Worm (Caenorhabditis elegans) whole organism, young adult: ENCODE results near the gene cnt-2.

Experiments used
- B0261.1 ChIP-seq: sonication (generic microtip); optimal IDR thresholded peaks from 2 replicates; lab custom pipeline; 2016; ENCODE audit warnings: mild to moderate bottlenecking, missing genetic modification characterization, moderate library complexity, missing compliant biosample characterization
- C06A6.2 ChIP-seq: fragments of 200-800 bp; sonication (Bioruptor generic); conservative IDR thresholded peaks from 2 replicates; pipeline ENCODE4 v1.3.6; 2022; ENCODE audit warnings: missing genetic modification characterization, missing compliant biosample characterization
- F23B12.7 ChIP-seq: sonication (generic microtip); optimal IDR thresholded peaks from 2 replicates; lab custom pipeline; 2017; ENCODE audit warnings: missing genetic modification characterization, mild to moderate bottlenecking, missing compliant biosample characterization, antibody characterized with exemption, moderate library complexity; ENCODE audit not compliant: insufficient read depth
- F33H1.4 ChIP-seq: fragments of 200-800 bp; sonication (Bioruptor generic); IDR thresholded peaks from 2 replicates; pipeline ENCODE4 v1.3.6; 2022; ENCODE audit warnings: missing genetic modification reagents, missing genetic modification characterization, missing compliant biosample characterization
- F37B4.10 ChIP-seq: fragments of 200-800 bp; sonication (Bioruptor generic); IDR thresholded peaks from 2 replicates; pipeline ENCODE4 v1.3.6; 2022; ENCODE audit warnings: missing genetic modification characterization, missing compliant biosample characterization
- F39B2.1 ChIP-seq: fragments of 200-800 bp; sonication (Bioruptor generic); IDR thresholded peaks from 2 replicates; pipeline ENCODE4 v1.3.6; 2022; ENCODE audit warnings: missing genetic modification reagents, missing genetic modification characterization, missing compliant biosample characterization
- F49E8.2 ChIP-seq: sonication (generic microtip); optimal IDR thresholded peaks from 3 replicates; lab custom pipeline; 2017; ENCODE audit warnings: missing genetic modification characterization, mild to moderate bottlenecking, missing compliant biosample characterization, antibody characterized with exemption, moderate library complexity; ENCODE audit not compliant: insufficient read depth
- F57C9.4 ChIP-seq: sonication (generic microtip); optimal IDR thresholded peaks from 2 replicates; lab custom pipeline; 2017; ENCODE audit warnings: mild to moderate bottlenecking, missing genetic modification characterization, missing compliant biosample characterization
- K11D2.4 ChIP-seq: fragments of 200-800 bp; sonication (Bioruptor generic); IDR thresholded peaks from 2 replicates; pipeline ENCODE4 v1.3.6; 2022; ENCODE audit warnings: missing genetic modification reagents, missing genetic modification characterization, missing compliant biosample characterization
- K12H6.12 ChIP-seq: fragments of 200-800 bp; sonication (Bioruptor generic); optimal IDR thresholded peaks from 2 replicates; lab custom pipeline; 2018; ENCODE audit warnings: mild to moderate bottlenecking, missing genetic modification characterization, missing compliant biosample characterization
- T26A5.8 ChIP-seq: sonication (generic microtip); optimal IDR thresholded peaks from 2 replicates; lab custom pipeline; 2016; ENCODE audit warnings: missing genetic modification characterization, missing compliant biosample characterization
- Y53F4B.3 ChIP-seq: fragments of 200-800 bp; sonication (Bioruptor generic); IDR thresholded peaks from 2 replicates; pipeline ENCODE4 v1.3.6; 2022; ENCODE audit warnings: missing genetic modification reagents, missing genetic modification characterization, missing compliant biosample characterization
- Y53G8AR.9 ChIP-seq: fragments of 200-800 bp; sonication (Bioruptor generic); conservative IDR thresholded peaks from 2 replicates; pipeline ENCODE4 v1.3.6; 2022; ENCODE audit warnings: missing genetic modification reagents, missing genetic modification characterization, missing compliant biosample characterization
- ZK185.1 ChIP-seq: sonication (generic microtip); optimal IDR thresholded peaks from 2 replicates; lab custom pipeline; 2016; ENCODE audit warnings: mild to moderate bottlenecking, missing genetic modification characterization, missing compliant biosample characterization; ENCODE audit not compliant: poor library complexity, severe bottlenecking
- akir-1 ChIP-seq: fragments of 200-800 bp; sonication (Bioruptor generic); optimal IDR thresholded peaks from 2 replicates; lab custom pipeline; 2018; ENCODE audit warnings: mild to moderate bottlenecking, missing genetic modification characterization, moderate library complexity, missing compliant biosample characterization
- ama-1 ChIP-seq, 3 experiments: fragments of 150-350 bp in 1 of 3; sonication (generic microtip) in 2 of 3; optimal IDR thresholded peaks; 2 replicates each; lab custom pipeline; 2014 to 2018; ENCODE audit warnings: missing biosample characterization in 2 of 3, missing genetic modification characterization in 2 of 3, missing genetic modification reagents in 2 of 3
- bed-2 ChIP-seq: fragments of 200-800 bp; sonication (Bioruptor generic); IDR thresholded peaks from 2 replicates; pipeline ENCODE4 v1.3.6; 2022; ENCODE audit warnings: missing genetic modification reagents, missing genetic modification characterization, missing compliant biosample characterization
- ceh-27 ChIP-seq: fragments of 200-800 bp; sonication (Bioruptor generic); optimal IDR thresholded peaks from 2 replicates; lab custom pipeline; 2018; ENCODE audit warnings: mild to moderate bottlenecking, missing genetic modification characterization, moderate library complexity, missing compliant biosample characterization
- ceh-79 ChIP-seq: sonication (generic microtip); optimal IDR thresholded peaks from 2 replicates; lab custom pipeline; 2017; ENCODE audit warnings: mild to moderate bottlenecking, missing genetic modification characterization, missing compliant biosample characterization
- chd-7 ChIP-seq: sonication (generic microtip); optimal IDR thresholded peaks from 2 replicates; lab custom pipeline; 2016; ENCODE audit warnings: mild to moderate bottlenecking, missing genetic modification characterization, moderate library complexity, missing compliant biosample characterization
- die-1 ChIP-seq: sonication (generic microtip); optimal IDR thresholded peaks from 2 replicates; lab custom pipeline; 2016; ENCODE audit warnings: missing genotype, mild to moderate bottlenecking, missing genetic modification characterization, missing compliant biosample characterization
- dox-1 ChIP-seq: fragments of 200-800 bp; sonication (Bioruptor generic); IDR thresholded peaks from 2 replicates; pipeline ENCODE4 v1.3.6; 2022; ENCODE audit warnings: missing genetic modification reagents, missing genetic modification characterization, missing compliant biosample characterization
- dpl-1 ChIP-seq: fragments of 150-350 bp; optimal IDR thresholded peaks from 2 replicates; lab custom pipeline; 2014; ENCODE audit warnings: missing biosample characterization, missing genetic modification reagents, missing genetic modification characterization
- fkh-3 ChIP-seq: sonication (generic microtip); optimal IDR thresholded peaks from 2 replicates; lab custom pipeline; 2016; ENCODE audit warnings: mild to moderate bottlenecking, missing genetic modification characterization, missing compliant biosample characterization
- him-1 ChIP-seq: sonication (generic microtip); optimal IDR thresholded peaks from 2 replicates; lab custom pipeline; 2016; ENCODE audit warnings: missing genotype, missing genetic modification reagents, missing genetic modification characterization, missing compliant biosample characterization
- hmg-1.2 ChIP-seq: fragments of 200-800 bp; sonication (Bioruptor generic); IDR thresholded peaks from 2 replicates; pipeline ENCODE4 v1.3.6; 2022; ENCODE audit warnings: missing genetic modification reagents, missing genetic modification characterization, missing compliant biosample characterization
- let-526 ChIP-seq: fragments of 200-800 bp; sonication (Bioruptor generic); IDR thresholded peaks from 2 replicates; pipeline ENCODE4 v1.3.6; 2022; ENCODE audit warnings: missing genetic modification reagents, missing genetic modification characterization, missing compliant biosample characterization
- lin-35 ChIP-seq, 3 experiments: fragments of 150-350 bp in 2 of 3; sonication (generic microtip) in 1 of 3; optimal IDR thresholded peaks; 2 replicates each; lab custom pipeline; 2014 to 2018; ENCODE audit warnings: missing biosample characterization in 3 of 3, missing genetic modification characterization in 3 of 3, missing genetic modification reagents in 3 of 3
- lin-40 ChIP-seq: sonication (generic microtip); optimal IDR thresholded peaks from 2 replicates; lab custom pipeline; 2016; ENCODE audit warnings: missing genetic modification characterization, mild to moderate bottlenecking, missing compliant biosample characterization, missing genotype, missing genetic modification reagents
- lir-1 ChIP-seq: fragments of 200-800 bp; sonication (Bioruptor generic); conservative IDR thresholded peaks from 2 replicates; pipeline ENCODE4 v1.3.6; 2022; ENCODE audit warnings: missing genetic modification reagents, missing genetic modification characterization, missing compliant biosample characterization
- madf-3 ChIP-seq: fragments of 200-800 bp; sonication (Bioruptor generic); IDR thresholded peaks from 2 replicates; pipeline ENCODE4 v1.3.6; 2022; ENCODE audit warnings: missing genetic modification reagents, missing genetic modification characterization, missing compliant biosample characterization
- nfyb-1 ChIP-seq: fragments of 200-800 bp; sonication (Bioruptor generic); IDR thresholded peaks from 2 replicates; pipeline ENCODE4 v1.3.6; 2022; ENCODE audit warnings: missing genetic modification reagents, missing genetic modification characterization, missing compliant biosample characterization
- nhr-90 ChIP-seq: sonication (generic microtip); optimal IDR thresholded peaks from 2 replicates; lab custom pipeline; 2016; ENCODE audit warnings: missing genotype, mild to moderate bottlenecking, missing genetic modification characterization, missing compliant biosample characterization
- pbrm-1 ChIP-seq: fragments of 200-800 bp; sonication (Bioruptor generic); IDR thresholded peaks from 2 replicates; pipeline ENCODE4 v1.3.6; 2022; ENCODE audit warnings: missing genetic modification reagents, missing genetic modification characterization, missing compliant biosample characterization
- rcor-1 ChIP-seq: fragments of 200-800 bp; sonication (Bioruptor generic); IDR thresholded peaks from 2 replicates; pipeline ENCODE4 v1.3.6; 2022; ENCODE audit warnings: missing genetic modification reagents, missing genetic modification characterization, missing compliant biosample characterization
- snpc-3.4 ChIP-seq: sonication (generic microtip); optimal IDR thresholded peaks from 2 replicates; lab custom pipeline; 2017; ENCODE audit warnings: missing genetic modification characterization, mild to moderate bottlenecking, missing compliant biosample characterization, antibody characterized with exemption, moderate library complexity, missing genotype, missing genetic modification reagents
- snpc-4 ChIP-seq, 5 experiments: fragments of 150-350 bp in 1 of 5; sonication (generic microtip) in 4 of 5; optimal IDR thresholded peaks; 2 replicates each; lab custom pipeline; 2014 to 2018; ENCODE audit warnings: missing genetic modification characterization in 5 of 5, missing biosample characterization in 3 of 5, antibody characterized with exemption in 2 of 5, mild to moderate bottlenecking in 2 of 5, missing compliant biosample characterization in 2 of 5, missing genotype in 2 of 5, moderate library complexity in 2 of 5, missing genetic modification reagents in 1 of 5
- somi-1 ChIP-seq: fragments of 200-800 bp; sonication (Bioruptor generic); optimal IDR thresholded peaks from 2 replicates; lab custom pipeline; 2018; ENCODE audit warnings: mild to moderate bottlenecking, missing genetic modification characterization, missing compliant biosample characterization
- sptf-2 ChIP-seq: fragments of 200-800 bp; sonication (Bioruptor generic); optimal IDR thresholded peaks from 2 replicates; lab custom pipeline; 2018; ENCODE audit warnings: mild to moderate bottlenecking, missing genetic modification characterization, missing compliant biosample characterization
- tbx-9 ChIP-seq: sonication (generic microtip); optimal IDR thresholded peaks from 2 replicates; lab custom pipeline; 2016; ENCODE audit warnings: borderline replicate concordance, missing genetic modification characterization, inconsistent platforms, missing compliant biosample characterization
- zim-3 ChIP-seq: sonication (generic microtip); optimal IDR thresholded peaks from 2 replicates; lab custom pipeline; 2017; ENCODE audit warnings: mild to moderate bottlenecking, missing genetic modification characterization, moderate library complexity, missing compliant biosample characterization
- ztf-18 ChIP-seq: sonication (generic microtip); optimal IDR thresholded peaks from 2 replicates; lab custom pipeline; 2016; ENCODE audit warnings: missing genotype, mild to moderate bottlenecking, missing genetic modification characterization, missing compliant biosample characterization
- ztf-28 ChIP-seq: fragments of 200-800 bp; sonication (Bioruptor generic); IDR thresholded peaks from 2 replicates; pipeline ENCODE4 v1.3.6; 2022; ENCODE audit warnings: missing genetic modification reagents, missing genetic modification characterization, missing compliant biosample characterization
- ztf-6 ChIP-seq: fragments of 200-800 bp; sonication (Bioruptor generic); IDR thresholded peaks from 2 replicates; pipeline ENCODE4 v1.3.6; 2022; ENCODE audit warnings: missing genetic modification reagents, missing genetic modification characterization, missing compliant biosample characterization

cnt-2 gene

ce11 chrIII:10615166-10615565 lies 39.7 kb upstream of the cnt-2 start, which contains the start of gene mrpl-22:
Gene mrpl-22 (plus strand): TSS chrIII:10615466.
- TF ChIP-seq ztf-18 (tag; lab: Kevin White, UChicago) (no peak), lin-35 (GFP tag; optimal IDR thresholded peaks at IDR 0.05; lab: Kevin White, UChicago) (peak in 1 of 3 experiments; percentile 16)

ce11 chrIII:10621208-10621607 lies 33.6 kb upstream of the cnt-2 start, which contains the start of the genes lron-10 and hpr-9:
Gene lron-10 (minus strand): TSS chrIII:10621369.
Gene hpr-9 (plus strand): TSS chrIII:10621551.
- TF ChIP-seq dox-1 (no peak; the same call in 1 of the 2 replicates), nhr-90 (no peak), madf-3 (GFP tag; lab: Robert Waterston, UW) (0 out of 2 replicates have a peak, but pooled peaks have one; percentile 61), F49E8.2 (tag; lab: Kevin White, UChicago) (no peak), snpc-4 (GFP tag; optimal IDR thresholded peaks at IDR 0.05; lab: Kevin White, UChicago) (no peak), snpc-4 (tag; optimal IDR thresholded peaks at IDR 0.05; lab: Kevin White, UChicago) (peak in 2 of 4 experiments; percentile 14 to 32), pbrm-1 (peak; percentile 59; the same call in 1 of the 2 replicates), lin-40 (tag; lab: Kevin White, UChicago) (peak; percentile 86), ceh-27 (GFP tag; lab: Kevin White, UChicago) (peak; percentile 77), ztf-6 (0 out of 2 replicates have a peak, but pooled peaks have one; percentile 27), T26A5.8 (no peak), fkh-3 (tag; lab: Kevin White, UChicago) (no peak), F23B12.7 (no peak), Y53G8AR.9 (GFP tag; lab: Robert Waterston, UW) (peak; percentile 73; the same call in 1 of the 2 replicates), B0261.1 (tag; lab: Kevin White, UChicago) (peak; percentile 12), snpc-3.4 (peak; percentile 40), C06A6.2 (GFP tag; lab: Robert Waterston, UW) (peak; percentile 46; the same call in 1 of the 2 replicates), him-1 (tag; lab: Kevin White, UChicago) (peak; percentile 58), rcor-1 (GFP tag; lab: Robert Waterston, UW) (peak; percentile 76), lir-1 (GFP tag; lab: Robert Waterston, UW) (peak; percentile 84), somi-1 (GFP tag; lab: Kevin White, UChicago) (peak; percentile 56), nfyb-1 (peak; percentile 58), hmg-1.2 (0 out of 2 replicates have a peak, but pooled peaks have one; percentile 30), akir-1 (no peak), ZK185.1 (tag; lab: Kevin White, UChicago) (peak; percentile 95), tbx-9 (tag; lab: Kevin White, UChicago) (no peak), let-526 (GFP tag; lab: Robert Waterston, UW) (peak; percentile 48; the same call in 1 of the 2 replicates), ama-1 (optimal IDR thresholded peaks at IDR 0.05; lab: Kevin White, UChicago) (no peak), ama-1 (GFP tag; optimal IDR thresholded peaks at IDR 0.05; lab: Kevin White, UChicago) (no peak), chd-7 (tag; lab: Kevin White, UChicago) (peak; percentile 79), die-1 (tag; lab: Kevin White, UChicago) (peak; percentile 1), F33H1.4 (GFP tag; lab: Robert Waterston, UW) (peak; percentile 67), K11D2.4 (GFP tag; lab: Robert Waterston, UW) (peak; percentile 84), F39B2.1 (GFP tag; lab: Robert Waterston, UW) (no peak), F37B4.10 (GFP tag; lab: Robert Waterston, UW) (no peak), ceh-79 (tag; lab: Kevin White, UChicago) (no peak), sptf-2 (GFP tag; lab: Kevin White, UChicago) (no peak), ztf-18 (tag; lab: Kevin White, UChicago) (peak; percentile 28), K12H6.12 (peak; percentile 71), Y53F4B.3 (GFP tag; lab: Robert Waterston, UW) (no peak), ztf-28 (0 out of 2 replicates have a peak, but pooled peaks have one; percentile 58), zim-3 (tag; lab: Kevin White, UChicago) (peak; percentile 53), dpl-1 (GFP tag; lab: Kevin White, UChicago) (peak; percentile 17), F57C9.4 (tag; lab: Kevin White, UChicago) (no peak), bed-2 (GFP tag; lab: Robert Waterston, UW) (peak; percentile 82; the same call in 1 of the 2 replicates)
